Fruit fly (Drosophila melanogaster): ENCODE data around the gene Gr64d.
A peak's percentile ranks its signal among the peaks of the same experiment; 100 is the strongest.

Gene Gr64d

DNA sequence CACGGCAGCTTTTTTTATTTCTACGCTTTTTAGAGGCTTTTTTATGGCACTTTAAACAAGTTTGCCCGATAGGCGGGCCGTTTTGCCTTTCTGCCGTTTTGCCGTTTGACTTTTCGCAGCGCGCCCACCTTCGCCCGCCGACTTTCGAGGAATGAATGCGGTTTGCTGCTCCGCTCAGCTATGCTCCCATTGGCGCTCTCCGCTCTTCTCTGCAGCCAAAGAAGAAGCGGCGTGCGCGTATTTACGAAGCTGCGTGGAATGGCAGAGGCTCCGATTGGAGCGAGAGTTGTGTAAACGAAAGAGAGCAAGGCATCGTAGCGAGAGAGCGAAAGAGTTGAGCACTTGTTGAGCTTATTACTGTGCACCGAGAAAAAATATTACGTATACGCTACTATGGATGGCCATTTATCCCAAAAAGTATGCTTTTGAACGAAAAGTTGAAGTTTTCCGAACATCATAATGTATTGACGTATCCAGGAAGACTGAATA lies 39.7 kb downstream of the Gr64d start, which contains the start of gene wit:
Gene wit (minus strand): TSS at position 157 of the 489 bp plus-strand sequence.
- peak; percentile 66 for TF ChIP-seq CG17801 (GFP tag; optimal IDR thresholded peaks at IDR 0.05; ENCODE audit: partially characterized antibody)

DNA sequence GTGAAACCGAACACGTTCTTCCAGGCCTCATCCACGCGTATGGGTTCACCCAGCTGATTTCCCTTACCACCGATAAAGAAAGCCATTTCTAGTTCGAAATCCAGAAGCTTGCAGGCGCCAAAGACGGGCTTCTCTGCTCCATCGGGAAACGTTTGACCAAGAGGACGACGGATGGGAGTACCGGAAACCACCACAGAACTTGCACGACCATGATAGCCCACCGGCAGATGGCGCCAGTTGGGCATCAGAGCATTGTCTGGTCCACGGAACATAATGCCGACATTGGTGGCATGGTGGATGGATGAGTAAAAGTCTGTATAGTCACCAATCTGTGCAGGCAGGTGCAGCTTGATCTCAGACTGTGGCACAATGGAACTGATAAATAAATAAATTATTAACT lies 40.9 kb downstream of the Gr64d start:
- no peak for TF ChIP-seq CG17801 (GFP tag; optimal IDR thresholded peaks at IDR 0.05; ENCODE audit: partially characterized antibody)

DNA sequence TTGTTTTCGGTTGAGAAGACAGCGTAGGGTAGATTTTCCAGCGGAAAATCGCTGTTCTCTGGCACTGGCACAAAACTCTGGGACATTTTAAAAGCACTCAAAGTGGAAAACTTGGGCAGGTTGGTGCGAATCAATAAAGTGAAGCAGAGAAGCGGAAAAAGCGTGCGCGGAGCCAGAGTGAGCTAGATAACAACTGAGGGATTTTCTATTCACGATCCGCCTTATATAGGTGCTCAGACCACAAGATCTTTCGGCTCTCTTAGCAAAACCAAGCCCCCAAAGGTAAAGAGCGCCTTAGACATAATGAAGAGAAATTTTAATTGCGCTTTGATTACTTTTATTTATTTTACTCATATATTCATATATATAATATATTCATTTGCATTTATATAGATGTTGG lies 41.9 kb downstream of the Gr64d start, which contains the start of gene Faa:
Gene Faa (minus strand): TSS at position 200 of the 400 bp plus-strand sequence.
- TF ChIP-seq CG17801 (GFP tag; optimal IDR thresholded peaks at IDR 0.05; ENCODE audit: partially characterized antibody) = no peak

DNA sequence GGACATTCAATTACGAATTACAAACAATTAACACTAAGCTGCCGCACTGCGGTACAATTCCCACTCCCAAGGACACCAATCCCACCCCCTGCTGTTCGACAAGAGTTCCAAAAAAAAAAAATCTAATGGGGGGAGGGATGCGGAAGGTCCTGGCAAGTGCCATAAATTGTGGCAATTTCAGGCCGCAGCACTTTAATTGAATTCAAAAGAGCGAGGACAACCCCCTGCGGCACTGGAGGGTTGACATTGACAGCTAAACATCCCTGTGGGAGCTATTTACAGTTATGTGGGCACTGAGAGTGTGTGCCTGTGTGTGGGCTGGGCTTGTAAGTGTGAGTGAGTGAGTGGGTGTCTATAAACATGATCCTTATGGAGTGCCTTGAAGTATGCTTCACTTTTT lies 45.0 kb downstream of the Gr64d start:
- no peak for TF ChIP-seq CG17801 (GFP tag; optimal IDR thresholded peaks at IDR 0.05; ENCODE audit: partially characterized antibody)

DNA sequence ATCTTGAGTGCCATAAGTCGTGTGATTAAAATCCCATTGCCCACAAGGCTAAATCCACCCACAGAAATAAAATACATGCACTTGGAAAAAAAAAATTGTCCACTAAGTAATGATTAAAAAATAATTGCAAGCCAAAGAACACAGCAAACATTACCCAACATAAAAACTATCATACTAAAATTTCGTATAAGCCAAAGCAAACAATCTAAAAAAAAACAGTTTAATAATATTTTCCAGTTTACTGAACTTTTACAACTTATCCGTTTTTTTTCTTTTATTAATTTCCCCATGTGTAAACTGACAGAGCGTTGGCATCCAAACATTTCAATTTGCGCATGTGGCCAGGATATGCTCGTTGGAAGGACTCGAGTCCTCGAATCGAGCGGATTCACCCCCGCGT lies 48.4 kb downstream of the Gr64d start:
- TF ChIP-seq CG17801 (GFP tag; optimal IDR thresholded peaks at IDR 0.05; ENCODE audit: partially characterized antibody) = no peak

DNA sequence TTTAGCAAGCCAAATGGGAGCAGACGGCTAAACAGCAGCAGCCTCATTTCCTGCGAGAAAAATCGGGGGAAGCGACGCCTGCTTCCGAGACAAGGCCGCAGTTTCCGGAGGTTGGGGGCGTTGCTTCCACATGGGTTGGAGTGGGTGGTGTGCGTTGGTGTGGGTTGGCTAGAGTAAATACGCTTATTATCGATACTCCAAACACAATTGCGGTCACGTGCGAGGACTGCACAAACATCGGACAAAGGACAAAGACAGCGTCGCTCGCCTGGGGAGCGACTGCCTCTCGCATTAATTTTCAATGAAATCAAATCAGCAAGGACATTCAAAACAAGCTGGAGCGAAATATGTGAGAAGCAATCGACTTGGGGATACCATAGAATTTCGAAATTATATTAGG lies 49.4 kb downstream of the Gr64d start:
- TF ChIP-seq CG17801 (GFP tag; optimal IDR thresholded peaks at IDR 0.05; ENCODE audit: partially characterized antibody) = no peak

DNA sequence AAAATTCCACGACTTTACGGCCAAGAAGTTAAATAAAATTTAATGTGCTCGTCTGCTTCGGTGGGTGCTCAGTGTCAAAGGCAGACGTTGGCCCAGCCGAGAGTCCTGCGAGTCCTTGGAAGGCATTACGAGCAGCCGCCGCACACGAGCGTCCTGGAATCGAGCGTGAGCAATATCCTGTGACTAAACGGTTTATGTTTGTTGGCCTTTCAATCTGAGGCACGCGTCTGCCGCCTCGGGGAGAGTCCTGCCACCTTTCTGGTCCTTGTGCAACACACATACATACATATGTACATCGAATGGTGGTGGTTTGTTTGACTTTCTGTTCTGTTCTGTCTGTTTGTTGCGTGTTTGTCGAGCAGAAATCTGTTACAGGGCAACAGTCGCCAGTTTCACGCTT lies 51.6 kb downstream of the Gr64d start:
- TF ChIP-seq CG17801 (GFP tag; optimal IDR thresholded peaks at IDR 0.05; ENCODE audit: partially characterized antibody) = no peak
